Fruit fly (Drosophila melanogaster) whole organism, prepupa: ENCODE data around the gene CG8043.

Source experiments
- CG10669 ChIP-seq: fragments of 200-800 bp; sonication (Bioruptor generic); optimal IDR thresholded peaks from 3 replicates; lab custom pipeline; 2018; ENCODE audit warnings: missing biosample characterization, mild to moderate bottlenecking, missing genetic modification characterization, moderate library complexity
- CG8319 ChIP-seq: fragments of 200-800 bp; sonication (Bioruptor generic); optimal IDR thresholded peaks from 3 replicates; lab custom pipeline; 2016; ENCODE audit warnings: missing biosample characterization, missing genetic modification characterization
- Hr38 ChIP-seq: sonication (Bioruptor generic); optimal IDR thresholded peaks from 2 replicates; lab custom pipeline; 2016; ENCODE audit warnings: missing biosample characterization, missing genetic modification characterization
- OdsH ChIP-seq: fragments of 200-800 bp; sonication (Bioruptor generic); optimal IDR thresholded peaks from 3 replicates; lab custom pipeline; 2016; ENCODE audit warnings: missing biosample characterization, missing genetic modification characterization
- Smox ChIP-seq: fragments of 200-800 bp; sonication (Bioruptor generic); optimal IDR thresholded peaks from 3 replicates; lab custom pipeline; 2016; ENCODE audit warnings: missing biosample characterization, missing genetic modification characterization
- Sox15 ChIP-seq: fragments of 200-800 bp; sonication (Bioruptor generic); optimal IDR thresholded peaks from 3 replicates; lab custom pipeline; 2016; ENCODE audit warnings: missing biosample characterization, missing genetic modification characterization
- dsx ChIP-seq: fragments of 200-800 bp; optimal IDR thresholded peaks from 3 replicates; lab custom pipeline; 2019; ENCODE audit warnings: missing biosample characterization, mild to moderate bottlenecking, missing genetic modification characterization, moderate library complexity; ENCODE audit not compliant: poor library complexity, severe bottlenecking
- salr ChIP-seq, 2 experiments: fragments of 200-800 bp; sonication (Bioruptor generic); optimal IDR thresholded peaks; 3 replicates each; lab custom pipeline; 2016 to 2018; ENCODE audit warnings: missing biosample characterization in 2 of 2, missing genetic modification characterization in 2 of 2, mild to moderate bottlenecking in 1 of 2
- vri ChIP-seq: fragments of 200-800 bp; sonication (Bioruptor generic); optimal IDR thresholded peaks from 3 replicates; lab custom pipeline; 2016; ENCODE audit warnings: missing biosample characterization, mild to moderate bottlenecking, missing genetic modification characterization

DNA sequence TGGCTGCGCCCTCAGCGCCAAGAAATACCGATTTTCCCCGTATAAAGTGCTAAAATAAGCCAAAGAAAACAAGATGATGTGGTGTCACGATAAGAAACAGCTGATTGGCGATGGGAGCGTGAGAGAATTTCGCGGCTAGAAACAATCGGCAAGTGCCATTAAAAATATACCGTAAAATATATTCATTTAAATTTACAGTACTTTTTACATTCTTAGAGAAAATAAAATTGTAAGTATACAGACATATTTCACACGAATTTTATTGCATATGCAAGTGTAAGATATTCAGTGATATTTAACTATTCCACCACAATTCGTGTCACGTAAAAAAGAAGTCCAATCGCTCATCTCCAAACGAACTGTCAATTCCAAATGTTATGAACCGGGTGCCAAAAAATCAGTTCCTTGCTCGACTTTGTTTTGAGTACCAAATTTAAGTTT, at the start of gene CG8043, which contains the start of the genes Unc50 and CG11755:
- no peak for TF ChIP-seq dsx (GFP tag; lab: Kevin White, UChicago)
- TF ChIP-seq salr (GFP tag; optimal IDR thresholded peaks at IDR 0.05; lab: Kevin White, UChicago): peak in 1 of 2 experiments; percentile 24
- TF ChIP-seq CG8319: peak; percentile 41
- peak; percentile 51 for TF ChIP-seq CG10669
- peak; percentile 81 for TF ChIP-seq Smox (GFP tag; lab: Kevin White, UChicago)
- no peak for TF ChIP-seq Hr38 (GFP tag; lab: Kevin White, UChicago)
- peak; percentile 81 for TF ChIP-seq OdsH (GFP tag; lab: Kevin White, UChicago)
- TF ChIP-seq vri (GFP tag; lab: Kevin White, UChicago): no peak
- peak; percentile 62 for TF ChIP-seq Sox15 (GFP tag; lab: Kevin White, UChicago)
